Comparison of ENCODE assay signal across 4 worm cellular contexts in the genomic region with DNA sequence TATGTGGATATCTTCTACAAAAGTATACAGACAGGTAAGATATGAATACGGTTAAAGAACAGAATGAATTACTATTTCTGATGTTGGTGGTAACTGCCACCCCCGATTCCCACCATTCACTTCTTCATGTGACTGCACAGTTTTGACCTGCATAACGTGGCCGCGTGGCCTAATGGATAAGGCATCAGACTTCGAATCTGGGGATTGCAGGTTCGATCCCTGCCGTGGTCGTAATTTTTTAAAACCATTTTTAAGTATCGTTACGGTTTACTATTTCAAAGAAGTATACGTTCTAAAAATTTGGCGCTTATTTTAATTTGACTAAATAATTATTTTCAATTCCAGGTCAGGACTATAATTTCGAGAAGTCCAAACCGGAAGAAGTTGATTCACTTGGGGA.
TF ChIP-seq lines count a peak whose summit lies in the region.

No protein-coding gene starts in this region.

TF ChIP-seq in whole organism, L4 larva, 104 proteins besides CTCF, POLR2A, EP300 and RAD21 (continues in another document):
- TF ChIP-seq ctbp-1 (GFP tag; IDR thresholded peaks at IDR 0.05; lab: Robert Waterston, UW) (no peak), nhr-6 (tag; optimal IDR thresholded peaks at IDR 0.05; lab: Kevin White, UChicago) (no peak), zip-2 (tag; optimal IDR thresholded peaks at IDR 0.05; lab: Kevin White, UChicago) (no peak), nhr-28 (tag; optimal IDR thresholded peaks at IDR 0.05; lab: Kevin White, UChicago) (no peak), vab-7 (GFP tag; IDR thresholded peaks at IDR 0.05; lab: Robert Waterston, UW) (0 out of 2 replicates have a peak, but pooled peaks have one; percentile 30), hlh-11 (tag; optimal IDR thresholded peaks at IDR 0.05; lab: Kevin White, UChicago) (no peak), snpc-1.2 (GFP tag; IDR thresholded peaks at IDR 0.05; lab: Robert Waterston, UW) (peak; percentile 69; the same call in 1 of the 2 replicates), zfp-3 (GFP tag; conservative IDR thresholded peaks at IDR 0.05; lab: Robert Waterston, UW) (no peak), duxl-1 (tag; optimal IDR thresholded peaks at IDR 0.05; lab: Kevin White, UChicago; ENCODE audit: poor library complexity) (no peak), F26F4.8 (GFP tag; conservative IDR thresholded peaks at IDR 0.05; lab: Robert Waterston, UW) (no peak), madf-5 (GFP tag; IDR thresholded peaks at IDR 0.05; lab: Robert Waterston, UW) (no peak), nhr-42 (GFP tag; IDR thresholded peaks at IDR 0.05; lab: Robert Waterston, UW) (no peak), lim-7 (GFP tag; IDR thresholded peaks at IDR 0.05; lab: Robert Waterston, UW) (0 out of 2 replicates have a peak, but pooled peaks have one; percentile 41), tag-97 (GFP tag; IDR thresholded peaks at IDR 0.05; lab: Robert Waterston, UW) (no peak), egl-43 (GFP tag; IDR thresholded peaks at IDR 0.05; lab: Robert Waterston, UW) (0 out of 2 replicates have a peak, but pooled peaks have one; percentile 37), egl-27 (tag; optimal IDR thresholded peaks at IDR 0.05; lab: Kevin White, UChicago) (no peak), dmd-8 (GFP tag; IDR thresholded peaks at IDR 0.05; lab: Robert Waterston, UW) (no peak), Y75B8A.6 (GFP tag; IDR thresholded peaks at IDR 0.05; lab: Robert Waterston, UW) (no peak), sdz-12 (GFP tag; optimal IDR thresholded peaks at IDR 0.05; lab: Kevin White, UChicago) (no peak), nhr-111 (GFP tag; optimal IDR thresholded peaks at IDR 0.05; lab: Kevin White, UChicago) (no peak), hif-1 (tag; optimal IDR thresholded peaks at IDR 0.05; lab: Kevin White, UChicago) (no peak), mdt-29 (GFP tag; IDR thresholded peaks at IDR 0.05; lab: Robert Waterston, UW) (no peak)

TF ChIP-seq in whole organism, early embryonic, 17 proteins besides CTCF, POLR2A, EP300 and RAD21:
- TF ChIP-seq ceh-13 (GFP tag; optimal IDR thresholded peaks at IDR 0.05; lab: Kevin White, UChicago) (no peak), flt-1 (GFP tag; IDR thresholded peaks at IDR 0.05; lab: Robert Waterston, UW) (peak; percentile 41; the same call in 1 of the 2 replicates), aly-1 (tag; optimal IDR thresholded peaks at IDR 0.05; lab: Kevin White, UChicago) (no peak), hmg-4 (GFP tag; optimal IDR thresholded peaks at IDR 0.05; lab: Kevin White, UChicago) (no peak), pes-1 (GFP tag; IDR thresholded peaks at IDR 0.05; lab: Robert Waterston, UW) (peak; percentile 33; the same call in 1 of the 2 replicates)

TF ChIP-seq in whole organism, midembryonic, 9 proteins besides CTCF, POLR2A, EP300 and RAD21:
- TF ChIP-seq cog-1 (tag; optimal IDR thresholded peaks at IDR 0.05; lab: Kevin White, UChicago), result no peak
- no peak for TF ChIP-seq T22C8.4 (GFP tag; IDR thresholded peaks at IDR 0.05; lab: Robert Waterston, UW)
- 0 out of 2 replicates have a peak, but pooled peaks have one; percentile 37 for TF ChIP-seq flt-1 (GFP tag; IDR thresholded peaks at IDR 0.05; lab: Robert Waterston, UW)

TF ChIP-seq in whole organism, young adult, 124 proteins besides CTCF, POLR2A, EP300 and RAD21:
- TF ChIP-seq xnd-1 (tag; optimal IDR thresholded peaks at IDR 0.05; lab: Kevin White, UChicago) (no peak), ama-1 (optimal IDR thresholded peaks at IDR 0.05; lab: Kevin White, UChicago) (no peak), ama-1 (GFP tag; optimal IDR thresholded peaks at IDR 0.05; lab: Kevin White, UChicago) (no peak), ztf-28 (GFP tag; IDR thresholded peaks at IDR 0.05; lab: Robert Waterston, UW) (no peak), D2030.7 (GFP tag; IDR thresholded peaks at IDR 0.05; lab: Robert Waterston, UW) (peak; percentile 56), ceh-79 (tag; optimal IDR thresholded peaks at IDR 0.05; lab: Kevin White, UChicago) (no peak), ceh-91 (GFP tag; IDR thresholded peaks at IDR 0.05; lab: Robert Waterston, UW) (no peak), snpc-4 (GFP tag; optimal IDR thresholded peaks at IDR 0.05; lab: Kevin White, UChicago) (peak; percentile 50), snpc-4 (tag; optimal IDR thresholded peaks at IDR 0.05; lab: Kevin White, UChicago) (peak in 3 of 4 experiments; percentile 20 to 73 (median 57)), dox-1 (GFP tag; IDR thresholded peaks at IDR 0.05; lab: Robert Waterston, UW) (no peak), nhr-80 (tag; optimal IDR thresholded peaks at IDR 0.05; lab: Kevin White, UChicago) (no peak), rcor-1 (GFP tag; IDR thresholded peaks at IDR 0.05; lab: Robert Waterston, UW) (peak; percentile 34; the same call in 1 of the 2 replicates), lsl-1 (GFP tag; optimal IDR thresholded peaks at IDR 0.05; lab: Kevin White, UChicago) (no peak), rpc-1 (optimal IDR thresholded peaks at IDR 0.05; lab: Kevin White, UChicago) (peak; percentile 54), rpc-1 (tag; optimal IDR thresholded peaks at IDR 0.05; lab: Kevin White, UChicago) (peak; percentile 80), nhr-90 (tag; optimal IDR thresholded peaks at IDR 0.05; lab: Kevin White, UChicago) (peak; percentile 2), hsf-1 (GFP tag; IDR thresholded peaks at IDR 0.05; lab: Robert Waterston, UW) (no peak), lir-1 (GFP tag; conservative IDR thresholded peaks at IDR 0.05; lab: Robert Waterston, UW) (no peak), efl-1 (GFP tag; optimal IDR thresholded peaks at IDR 0.05; lab: Kevin White, UChicago) (no peak), madf-8 (GFP tag; conservative IDR thresholded peaks at IDR 0.05; lab: Robert Waterston, UW) (no peak), snpc-1.3 (tag; optimal IDR thresholded peaks at IDR 0.05; lab: Kevin White, UChicago; ENCODE audit: insufficient read depth) (peak; percentile 30), egl-18 (GFP tag; IDR thresholded peaks at IDR 0.05; lab: Robert Waterston, UW) (no peak), B0336.3 (GFP tag; IDR thresholded peaks at IDR 0.05; lab: Robert Waterston, UW) (no peak), T26A5.8 (tag; optimal IDR thresholded peaks at IDR 0.05; lab: Kevin White, UChicago) (no peak), lin-26 (GFP tag; IDR thresholded peaks at IDR 0.05; lab: Robert Waterston, UW) (peak; percentile 41; the same call in 1 of the 2 replicates), pha-4 (tag; optimal IDR thresholded peaks at IDR 0.05; lab: Kevin White, UChicago) (no peak), bed-2 (GFP tag; IDR thresholded peaks at IDR 0.05; lab: Robert Waterston, UW) (no peak), ztf-3 (GFP tag; optimal IDR thresholded peaks at IDR 0.05; lab: Kevin White, UChicago) (no peak), gei-17 (GFP tag; optimal IDR thresholded peaks at IDR 0.05; lab: Kevin White, UChicago) (no peak), nhr-27 (tag; optimal IDR thresholded peaks at IDR 0.05; lab: Kevin White, UChicago) (no peak), F10E7.11 (tag; optimal IDR thresholded peaks at IDR 0.05; lab: Kevin White, UChicago) (no peak), lin-54 (GFP tag; optimal IDR thresholded peaks at IDR 0.05; lab: Kevin White, UChicago) (no peak), snpc-3.4 (tag; optimal IDR thresholded peaks at IDR 0.05; lab: Kevin White, UChicago) (peak; percentile 46), tbp1 (GFP tag; optimal IDR thresholded peaks at IDR 0.05; lab: Kevin White, UChicago) (peak; percentile 89), athp-1 (tag; optimal IDR thresholded peaks at IDR 0.05; lab: Kevin White, UChicago) (no peak), sdz-38 (tag; optimal IDR thresholded peaks at IDR 0.05; lab: Kevin White, UChicago) (no peak), ceh-40 (GFP tag; IDR thresholded peaks at IDR 0.05; lab: Robert Waterston, UW) (no peak), K12H6.12 (tag; optimal IDR thresholded peaks at IDR 0.05; lab: Kevin White, UChicago) (no peak), zfh-2 (GFP tag; conservative IDR thresholded peaks at IDR 0.05; lab: Robert Waterston, UW) (no peak), pbrm-1 (GFP tag; IDR thresholded peaks at IDR 0.05; lab: Robert Waterston, UW) (peak; percentile 63; the same call in 1 of the 2 replicates), bed-1 (GFP tag; IDR thresholded peaks at IDR 0.05; lab: Robert Waterston, UW) (no peak), lin-35 (GFP tag; optimal IDR thresholded peaks at IDR 0.05; lab: Kevin White, UChicago) (no peak), snpc-1.1 (tag; optimal IDR thresholded peaks at IDR 0.05; lab: Kevin White, UChicago; ENCODE audit: insufficient read depth) (peak; percentile 38), attf-3 (GFP tag; conservative IDR thresholded peaks at IDR 0.05; lab: Robert Waterston, UW) (no peak), him-1 (tag; optimal IDR thresholded peaks at IDR 0.05; lab: Kevin White, UChicago) (peak; percentile 72), mel-28 (tag; optimal IDR thresholded peaks at IDR 0.05; lab: Kevin White, UChicago; ENCODE audit: borderline replicate concordance) (no peak), F57A8.1 (GFP tag; optimal IDR thresholded peaks at IDR 0.05; lab: Kevin White, UChicago) (no peak), tlf-1 (GFP tag; optimal IDR thresholded peaks at IDR 0.05; lab: Kevin White, UChicago) (no peak), B0261.1 (tag; optimal IDR thresholded peaks at IDR 0.05; lab: Kevin White, UChicago) (peak; percentile 68), repo-1 (tag; optimal IDR thresholded peaks at IDR 0.05; lab: Kevin White, UChicago) (no peak), hlh-12 (tag; optimal IDR thresholded peaks at IDR 0.05; lab: Kevin White, UChicago) (no peak), T07F8.4 (tag; optimal IDR thresholded peaks at IDR 0.05; lab: Kevin White, UChicago) (no peak), F49E8.2 (tag; optimal IDR thresholded peaks at IDR 0.05; lab: Kevin White, UChicago; ENCODE audit: insufficient read depth) (no peak)
